Fruit fly (Drosophila melanogaster): ENCODE measurements around the gene Nmdmc.

Gene Nmdmc

dm6 chr3R:9013765-9014380 lies 36.5 kb downstream of the Nmdmc start (continued):
- peak; percentile 68 for TF ChIP-seq fkh (GFP tag; optimal IDR thresholded peaks at IDR 0.05)

dm6 chr3R:9011708-9012107 lies 38.6 kb downstream of the Nmdmc start:
- TF ChIP-seq svp (GFP tag) (no peak), ss (GFP tag; optimal IDR thresholded peaks at IDR 0.05) (no peak), CG7368 (GFP tag; optimal IDR thresholded peaks at IDR 0.05) (no peak), CG3032 (tag; optimal IDR thresholded peaks at IDR 0.05) (no peak), CG10669 (GFP tag; optimal IDR thresholded peaks at IDR 0.05) (no peak), CG6792 (GFP tag; optimal IDR thresholded peaks at IDR 0.05) (no peak), CG3919 (GFP tag; optimal IDR thresholded peaks at IDR 0.05) (no peak), CG32006 (GFP tag; optimal IDR thresholded peaks at IDR 0.05) (no peak), CG31627 (GFP tag; optimal IDR thresholded peaks at IDR 0.05) (no peak), CG6854 (GFP tag; optimal IDR thresholded peaks at IDR 0.05) (no peak), Eip78C (GFP tag) (no peak)

- TF ChIP-seq CG15336 (GFP tag; IDR thresholded peaks at IDR 0.05) (0 out of 2 replicates have a peak, but pooled peaks have one; percentile 13), Sox15 (GFP tag; optimal IDR thresholded peaks at IDR 0.05) (no peak)
These were observed 39.7 kb downstream of the Nmdmc start for dm6 chr3R:9010695-9011094.

dm6 chr3R:9008202-9008601 lies 42.2 kb downstream of the Nmdmc start, which contains the start of gene CG11983:
TSS of gene CG11983 (plus strand) at chr3R:9008321.
- no peak for TF ChIP-seq Blimp-1 (GFP tag; optimal IDR thresholded peaks at IDR 0.05)
- TF ChIP-seq Smox (GFP tag; optimal IDR thresholded peaks at IDR 0.05): no peak
- peak; percentile 39 for TF ChIP-seq fkh (GFP tag; optimal IDR thresholded peaks at IDR 0.05)
- peak; percentile 13 for TF ChIP-seq Ets96B (tag; optimal IDR thresholded peaks at IDR 0.05)
- TF ChIP-seq CG6163 (GFP tag; IDR thresholded peaks at IDR 0.05): 0 out of 3 replicates have a peak, but pooled peaks have one; percentile 23
- peak; percentile 47 for TF ChIP-seq Sox14 (GFP tag; optimal IDR thresholded peaks at IDR 0.05)
- peak; percentile 16 for TF ChIP-seq CG3032 (tag; optimal IDR thresholded peaks at IDR 0.05)
- TF ChIP-seq Eip78C (GFP tag): peak; percentile 60
- TF ChIP-seq CG1621 (tag; optimal IDR thresholded peaks at IDR 0.05): peak; percentile 67

- TF ChIP-seq CG8119 (GFP tag; IDR thresholded peaks at IDR 0.05) (no peak), CG6808 (GFP tag; optimal IDR thresholded peaks at IDR 0.05) (no peak), cyc (GFP tag; optimal IDR thresholded peaks at IDR 0.05) (no peak), CG11902 (GFP tag; optimal IDR thresholded peaks at IDR 0.05) (no peak), Lpt (GFP tag; optimal IDR thresholded peaks at IDR 0.05) (no peak), salr (GFP tag; optimal IDR thresholded peaks at IDR 0.05) (no peak), CG11294 (GFP tag; IDR thresholded peaks at IDR 0.05) (no peak), dsx (GFP tag; optimal IDR thresholded peaks at IDR 0.05; ENCODE audit: poor library complexity, severe bottlenecking) (no peak), CG9139 (GFP tag; optimal IDR thresholded peaks at IDR 0.05) (no peak), Gug (GFP tag; IDR thresholded peaks at IDR 0.05) (no peak), Met (GFP tag; optimal IDR thresholded peaks at IDR 0.05) (no peak), Ets96B (tag; optimal IDR thresholded peaks at IDR 0.05) (no peak), CG15336 (GFP tag; IDR thresholded peaks at IDR 0.05) (no peak), svp (GFP tag) (no peak), spab (GFP tag; optimal IDR thresholded peaks at IDR 0.05) (no peak), lz (GFP tag; optimal IDR thresholded peaks at IDR 0.05) (no peak), pdm3 (GFP tag; optimal IDR thresholded peaks at IDR 0.05) (no peak)
These were observed 43.1 kb downstream of the Nmdmc start for dm6 chr3R:9007258-9007657.

All from whole organism, prepupa.